Fruit fly (Drosophila melanogaster): ENCODE data around the gene CG5958.
A peak's percentile ranks its signal among the peaks of the same experiment; 100 is the strongest.

The CG5958 gene

DNA sequence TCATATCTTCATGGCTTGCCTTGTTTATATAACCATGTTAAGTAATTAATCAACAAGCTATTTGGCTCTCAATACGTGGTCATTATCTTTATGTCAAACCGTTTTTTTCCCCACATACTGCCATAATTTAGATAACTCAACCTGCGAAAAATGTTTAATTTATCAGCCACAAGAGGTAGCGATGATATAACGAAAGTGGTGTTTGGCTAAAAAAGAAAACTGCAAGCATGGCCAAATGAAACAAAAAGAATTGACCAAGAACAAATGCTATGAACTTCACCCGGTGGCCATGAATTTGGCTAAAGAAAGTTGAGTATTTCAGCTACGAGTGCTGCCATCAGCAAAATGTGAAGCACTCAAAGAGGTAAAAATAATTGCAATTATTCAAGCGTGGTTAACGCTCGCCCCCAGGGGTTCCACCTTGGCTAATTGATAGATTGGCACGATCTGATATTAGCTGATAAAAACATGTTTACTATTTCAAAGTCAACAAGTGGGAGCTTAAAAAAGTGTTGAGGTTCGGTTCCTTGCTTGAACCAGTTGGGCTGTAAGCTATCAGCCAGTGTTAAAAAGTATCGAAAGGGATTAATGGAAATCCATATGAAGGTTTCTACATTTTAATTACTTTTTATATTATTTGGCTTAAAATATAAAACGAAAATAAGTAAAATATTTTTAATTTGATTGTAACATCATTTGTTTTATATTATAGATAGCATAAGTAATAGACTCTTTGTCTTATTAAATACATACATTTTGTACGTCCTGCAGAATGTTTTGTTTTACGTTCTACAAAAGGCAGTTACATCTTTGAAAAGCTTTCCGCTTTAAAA is 3.4 kb upstream of the CG5958 start (continued):
- TF ChIP-seq CrebB (tag; optimal IDR thresholded peaks at IDR 0.05) (peak; percentile 82), ttk (GFP tag; IDR thresholded peaks at IDR 0.05) (peak; percentile 31; the same call in 1 of the 2 replicates), maf-S (GFP tag; optimal IDR thresholded peaks at IDR 0.05) (peak; percentile 73), CG15514 (GFP tag; optimal IDR thresholded peaks at IDR 0.05) (peak; percentile 91), pum (GFP tag; optimal IDR thresholded peaks at IDR 0.05) (peak; percentile 47), CG10431 (GFP tag; optimal IDR thresholded peaks at IDR 0.05) (peak; percentile 40), Drgx (GFP tag; IDR thresholded peaks at IDR 0.05) (no peak; the same call in 1 of the 2 replicates), tx (GFP tag; optimal IDR thresholded peaks at IDR 0.05) (peak; percentile 59), Xrp1 (GFP tag; IDR thresholded peaks at IDR 0.05) (peak; percentile 69), CG4854 (GFP tag; optimal IDR thresholded peaks at IDR 0.05) (peak; percentile 81), psq (GFP tag; optimal IDR thresholded peaks at IDR 0.05) (peak; percentile 57), Bdp1 (GFP tag; optimal IDR thresholded peaks at IDR 0.05) (peak; percentile 51), CG8765 (GFP tag; IDR thresholded peaks at IDR 0.05) (no peak), CG15696 (tag; optimal IDR thresholded peaks at IDR 0.05) (peak; percentile 2), pho (GFP tag; optimal IDR thresholded peaks at IDR 0.05) (peak; percentile 75), hth (optimal IDR thresholded peaks at IDR 0.05) (no peak), Atf-2 (GFP tag; optimal IDR thresholded peaks at IDR 0.05) (peak; percentile 63), tll (GFP tag; optimal IDR thresholded peaks at IDR 0.05) (no peak), CG6765 (GFP tag; optimal IDR thresholded peaks at IDR 0.05) (peak; percentile 52), tup (GFP tag; optimal IDR thresholded peaks at IDR 0.05) (peak; percentile 70), ftz-f1 (GFP tag; optimal IDR thresholded peaks at IDR 0.05) (peak; percentile 80), jigr1 (GFP tag; IDR thresholded peaks at IDR 0.05) (no peak), Tbp (GFP tag; optimal IDR thresholded peaks at IDR 0.05) (no peak), CG5953 (GFP tag; IDR thresholded peaks at IDR 0.05) (peak; percentile 68), sna (GFP tag; IDR thresholded peaks at IDR 0.05; ENCODE audit: partially characterized antibody) (no peak), bbx (GFP tag; IDR thresholded peaks at IDR 0.05; ENCODE audit: partially characterized antibody) (no peak), da (GFP tag; optimal IDR thresholded peaks at IDR 0.05) (peak; percentile 4), Fer1 (GFP tag; optimal IDR thresholded peaks at IDR 0.05) (peak; percentile 75), CG9437 (GFP tag; optimal IDR thresholded peaks at IDR 0.05) (no peak), CG34224 (GFP tag; IDR thresholded peaks at IDR 0.05; ENCODE audit: partially characterized antibody) (no peak), CG14667 (GFP tag; IDR thresholded peaks at IDR 0.05) (no peak; the same call in 1 of the 2 replicates), esg (GFP tag; conservative IDR thresholded peaks at IDR 0.05) (no peak), wor (GFP tag; IDR thresholded peaks at IDR 0.05) (peak; percentile 42), CG18262 (tag; optimal IDR thresholded peaks at IDR 0.05) (peak; percentile 12), bowl (GFP tag; IDR thresholded peaks at IDR 0.05) (peak; percentile 70), Doc2 (GFP tag; IDR thresholded peaks at IDR 0.05) (no peak), Dek (tag; optimal IDR thresholded peaks at IDR 0.05) (peak; percentile 81), unpg (GFP tag; optimal IDR thresholded peaks at IDR 0.05) (peak; percentile 54), fd102C (GFP tag; optimal IDR thresholded peaks at IDR 0.05) (no peak), CG15601 (tag; optimal IDR thresholded peaks at IDR 0.05) (peak; percentile 73), CG18619 (GFP tag; optimal IDR thresholded peaks at IDR 0.05) (peak; percentile 76), CG10209 (GFP tag; optimal IDR thresholded peaks at IDR 0.05) (peak; percentile 84), Mes4 (GFP tag; optimal IDR thresholded peaks at IDR 0.05) (peak; percentile 52), peb (GFP tag; IDR thresholded peaks at IDR 0.05) (no peak; the same call in 1 of the 2 replicates), phol (tag; optimal IDR thresholded peaks at IDR 0.05) (no peak), sob (GFP tag; IDR thresholded peaks at IDR 0.05) (peak; percentile 90), NC2β (GFP tag; optimal IDR thresholded peaks at IDR 0.05) (peak; percentile 21), usp (GFP tag; optimal IDR thresholded peaks at IDR 0.05) (no peak), dpn (GFP tag; optimal IDR thresholded peaks at IDR 0.05) (peak; percentile 51 to 88)
